Worm (Caenorhabditis elegans): ENCODE results near the gene C23H5.15.
A peak's percentile ranks its signal among the peaks of the same experiment; 100 is the strongest.

C23H5.15 gene

ce11 chrIV:2111300-2111874, 8.7 kb upstream of the C23H5.15 start, which contains the start of gene che-6 (continued):
- TF ChIP-seq ceh-32 (tag; optimal IDR thresholded peaks at IDR 0.05; ENCODE audit: poor library complexity), result no peak
- TF ChIP-seq aly-2 (tag; optimal IDR thresholded peaks at IDR 0.05), result no peak
- TF ChIP-seq zip-2 (tag; optimal IDR thresholded peaks at IDR 0.05), result no peak
- peak; percentile 58 for TF ChIP-seq lin-38 (GFP tag; IDR thresholded peaks at IDR 0.05)
- 0 out of 2 replicates have a peak, but pooled peaks have one; percentile 44 for TF ChIP-seq Y75B8A.6 (GFP tag; IDR thresholded peaks at IDR 0.05)
- peak; percentile 9 for TF ChIP-seq nhr-48 (tag; optimal IDR thresholded peaks at IDR 0.05)
- TF ChIP-seq zfp-3 (GFP tag; conservative IDR thresholded peaks at IDR 0.05), result peak; percentile 26
- no peak for TF ChIP-seq ctbp-1 (GFP tag; IDR thresholded peaks at IDR 0.05)
- TF ChIP-seq set-16 (GFP tag; IDR thresholded peaks at IDR 0.05), result no peak
- TF ChIP-seq Y48G9A.11 (GFP tag; IDR thresholded peaks at IDR 0.05), result no peak
- no peak for TF ChIP-seq ceh-44 (GFP tag; IDR thresholded peaks at IDR 0.05)

DNA sequence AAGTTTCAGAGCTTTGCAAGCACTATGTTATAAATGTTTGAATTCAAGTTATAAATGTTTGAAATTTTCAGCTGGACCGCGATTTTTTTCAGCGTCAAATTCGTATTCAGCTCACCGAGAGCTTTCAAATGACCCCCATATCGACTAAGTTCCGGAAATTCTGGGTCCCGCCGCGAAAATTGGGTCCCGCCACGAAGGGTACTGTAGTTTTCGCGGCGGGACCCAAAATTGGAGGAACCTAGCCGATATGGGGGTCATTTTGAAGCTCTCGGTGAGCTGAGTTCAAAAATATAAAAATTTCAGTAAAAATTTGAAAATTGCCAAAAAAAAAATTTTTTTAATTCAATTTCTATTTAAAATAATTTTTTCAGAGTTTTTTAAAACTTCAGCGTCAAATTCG, 4.0 kb upstream of the C23H5.15 start:
- TF ChIP-seq F26F4.8 (GFP tag; conservative IDR thresholded peaks at IDR 0.05) (0 out of 2 replicates have a peak, but pooled peaks have one; percentile 9), madf-5 (GFP tag; IDR thresholded peaks at IDR 0.05) (0 out of 4 replicates have a peak, but pooled peaks of 1 of the 2 experiments have one; percentile 13), cey-2 (tag; optimal IDR thresholded peaks at IDR 0.05; ENCODE audit: borderline replicate concordance, insufficient read depth) (no peak), ceh-44 (GFP tag; IDR thresholded peaks at IDR 0.05) (no peak), rbr-2 (tag; optimal IDR thresholded peaks at IDR 0.05) (no peak), egl-43 (GFP tag; IDR thresholded peaks at IDR 0.05) (peak; percentile 53; the same call in 1 of the 2 replicates), nhr-102 (tag; optimal IDR thresholded peaks at IDR 0.05) (no peak), pha-4 (GFP tag; IDR thresholded peaks at IDR 0.05) (no peak), pha-4 (tag; optimal IDR thresholded peaks at IDR 0.05) (no peak), daf-8 (GFP tag; IDR thresholded peaks at IDR 0.05) (no peak), snpc-4 (tag; optimal IDR thresholded peaks at IDR 0.05) (no peak), nhr-11 (tag; optimal IDR thresholded peaks at IDR 0.05) (no peak), set-16 (GFP tag; IDR thresholded peaks at IDR 0.05) (peak; percentile 26), nhr-25 (tag; optimal IDR thresholded peaks at IDR 0.05; ENCODE audit: borderline replicate concordance, insufficient read depth) (no peak), php-3 (GFP tag; IDR thresholded peaks at IDR 0.05) (no peak), dmd-8 (GFP tag; IDR thresholded peaks at IDR 0.05) (peak; percentile 26; the same call in 1 of the 2 replicates), aly-2 (tag; optimal IDR thresholded peaks at IDR 0.05) (no peak), Y105C5A.15 (GFP tag; IDR thresholded peaks at IDR 0.05) (no peak), gei-8 (GFP tag; optimal IDR thresholded peaks at IDR 0.05) (no peak), pqm-1 (tag; optimal IDR thresholded peaks at IDR 0.05) (no peak)

ce11 chrIV:2099771-2100170, 2.9 kb downstream of the C23H5.15 start, which contains the start of gene C23H5.11:
C23H5.11 (minus strand) TSS chrIV:2099871.
- TF ChIP-seq aha-1 (tag), result peak; percentile 73
- TF ChIP-seq cey-2 (tag; optimal IDR thresholded peaks at IDR 0.05; ENCODE audit: borderline replicate concordance, insufficient read depth), result no peak

- no peak for TF ChIP-seq daf-12 (tag; optimal IDR thresholded peaks at IDR 0.05)
- no peak for TF ChIP-seq ztf-7 (tag; optimal IDR thresholded peaks at IDR 0.05)
- TF ChIP-seq ZK546.5 (tag; optimal IDR thresholded peaks at IDR 0.05), result no peak
- no peak for TF ChIP-seq F10B5.3 (tag; optimal IDR thresholded peaks at IDR 0.05)
- TF ChIP-seq ceh-20 (GFP tag; IDR thresholded peaks at IDR 0.05), result no peak
- no peak for TF ChIP-seq lin-29 (GFP tag; IDR thresholded peaks at IDR 0.05)
- no peak for TF ChIP-seq ZK337.2 (GFP tag; IDR thresholded peaks at IDR 0.05)
- TF ChIP-seq F49E8.2 (tag; optimal IDR thresholded peaks at IDR 0.05; ENCODE audit: borderline replicate concordance), result no peak
Observed at ce11 chrIV:2083734-2084133, 19.0 kb downstream of the C23H5.15 start, which contains the start of gene mca-2. mca-2 (plus strand) TSS chrIV:2084034.
